Fruit fly (Drosophila melanogaster) whole organism: ENCODE measurements around the gene CG7650.

Source experiments
- CG8478 ChIP-seq: fragments of >200 bp; optimal IDR thresholded peaks from 2 replicates; lab custom pipeline; 2018; ENCODE audit warnings: inconsistent platforms
- Dll ChIP-seq: fragments of >200 bp; optimal IDR thresholded peaks from 2 replicates; lab custom pipeline; 2017
- EcR ChIP-seq, 2 experiments: fragments of >200 bp; optimal IDR thresholded peaks; 2 replicates each; lab custom pipeline; 2017; ENCODE audit warnings: missing biosample characterization in 2 of 2, missing genetic modification characterization in 2 of 2, missing genetic modification reagents in 2 of 2
- pan ChIP-seq: fragments of >200 bp; optimal IDR thresholded peaks from 2 replicates; lab custom pipeline; 2017
- psq ChIP-seq: fragments of >200 bp; optimal IDR thresholded peaks from 2 replicates; lab custom pipeline; 2017
- usp ChIP-seq: fragments of >200 bp; optimal IDR thresholded peaks from 2 replicates; lab custom pipeline; 2017; ENCODE audit warnings: missing biosample characterization, missing genetic modification characterization, mixed read lengths

The CG7650 gene

dm6 chr3L:15566484-15566955 is 43.7 kb downstream of the CG7650 start:
- no peak for TF ChIP-seq usp (GFP tag; lab: Kevin White, UChicago)
- no peak for TF ChIP-seq CG8478 (lab: Kevin White, UChicago)
- TF ChIP-seq Dll: no peak
- no peak for TF ChIP-seq EcR (GFP tag; optimal IDR thresholded peaks at IDR 0.05; lab: Kevin White, UChicago)
- TF ChIP-seq psq (lab: Kevin White, UChicago): no peak
- TF ChIP-seq pan (lab: Kevin White, UChicago): no peak

DNA sequence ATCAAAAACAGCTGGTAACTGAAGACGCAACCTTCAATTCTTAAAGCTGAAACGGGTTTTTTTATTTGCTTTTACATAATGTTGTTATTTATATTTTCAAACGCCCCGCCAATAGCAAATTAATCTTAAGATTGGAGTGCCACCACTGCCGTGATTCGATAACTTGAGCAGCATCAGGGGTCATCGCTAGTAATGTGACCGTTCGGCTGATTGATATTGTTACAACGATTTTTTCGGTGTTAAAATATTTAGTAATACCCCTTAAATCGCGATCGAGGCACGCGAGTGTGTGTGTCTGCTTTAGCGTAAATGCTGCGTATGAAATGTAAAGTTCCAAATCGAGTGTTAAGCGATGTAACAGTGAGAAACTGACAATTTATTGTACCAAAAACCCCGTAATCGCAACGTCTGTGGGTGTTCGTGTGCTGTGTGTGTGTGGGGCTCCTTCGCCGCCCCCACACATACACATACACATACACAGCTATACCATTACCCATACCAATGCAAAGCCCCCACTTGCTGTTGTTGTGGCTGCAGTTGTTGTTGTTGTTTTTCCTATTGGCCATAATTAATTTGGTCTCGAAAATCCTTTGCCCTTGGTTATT is 44.3 kb downstream of the CG7650 start, which contains the start of gene dop:
TSS of gene dop (plus strand) at position 185 of the 605 bp plus-strand sequence.
- TF ChIP-seq Dll (no peak), CG8478 (lab: Kevin White, UChicago) (peak; percentile 38), usp (GFP tag; lab: Kevin White, UChicago) (no peak), psq (lab: Kevin White, UChicago) (no peak)

DNA sequence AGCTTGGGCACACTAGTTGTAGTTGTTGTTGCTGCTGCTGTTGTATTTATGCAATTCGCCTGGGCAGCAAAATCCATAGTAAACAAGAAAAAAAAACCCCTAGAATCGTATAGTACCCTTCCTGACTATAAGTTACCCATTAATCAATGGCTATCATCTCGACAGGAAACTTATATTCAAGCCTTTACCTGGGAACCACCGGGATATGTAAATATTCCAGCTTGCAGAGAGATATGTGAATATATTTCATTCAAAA is 46.4 kb downstream of the CG7650 start:
- no peak for TF ChIP-seq CG8478 (lab: Kevin White, UChicago)

DNA sequence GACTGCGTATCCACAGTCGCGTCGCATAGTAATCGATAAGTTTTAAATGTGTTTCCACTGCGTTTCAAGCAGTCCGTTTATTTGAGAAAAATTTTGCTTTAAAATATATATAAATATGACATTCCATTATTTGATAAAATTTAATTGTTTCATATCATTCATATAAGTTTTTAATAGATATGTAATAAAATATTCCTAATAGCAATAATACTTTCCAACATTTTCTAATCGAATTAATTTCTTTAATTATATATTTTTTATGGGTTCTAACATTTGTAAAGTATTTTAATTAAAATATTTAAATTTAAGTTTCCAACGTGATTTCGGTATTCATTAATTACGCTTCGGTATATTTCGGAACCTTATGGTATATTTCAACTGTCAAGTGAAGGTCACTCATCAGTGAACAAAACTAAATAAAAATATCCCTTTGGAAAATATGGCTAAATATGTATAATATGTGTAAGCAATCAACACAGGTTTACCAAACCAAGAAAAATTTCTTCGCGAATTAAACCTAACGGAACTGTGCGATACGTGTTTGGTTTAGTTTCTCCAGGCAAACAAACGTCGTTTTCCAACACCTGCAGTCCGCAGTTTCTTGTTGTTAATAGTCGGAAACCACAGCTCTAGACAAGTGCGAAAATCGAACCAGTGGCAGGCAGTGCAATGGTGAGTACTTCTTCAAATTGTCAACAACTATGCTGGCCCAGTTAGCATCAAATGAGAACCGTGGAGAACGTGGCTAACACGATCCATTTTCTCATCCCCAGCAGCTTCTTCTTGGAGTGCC is 46.9 kb downstream of the CG7650 start, which contains the start of the genes CG7739 and SCCRO:
TSS of gene CG7739 (minus strand) at position 8 of the 793 bp plus-strand sequence.
TSS of gene SCCRO (plus strand) at position 370 of the 793 bp plus-strand sequence.
- TF ChIP-seq CG8478 (lab: Kevin White, UChicago) (no peak), pan (lab: Kevin White, UChicago) (no peak), usp (GFP tag; lab: Kevin White, UChicago) (no peak), psq (lab: Kevin White, UChicago) (no peak), Dll (no peak), EcR (GFP tag; optimal IDR thresholded peaks at IDR 0.05; lab: Kevin White, UChicago) (no peak)

DNA sequence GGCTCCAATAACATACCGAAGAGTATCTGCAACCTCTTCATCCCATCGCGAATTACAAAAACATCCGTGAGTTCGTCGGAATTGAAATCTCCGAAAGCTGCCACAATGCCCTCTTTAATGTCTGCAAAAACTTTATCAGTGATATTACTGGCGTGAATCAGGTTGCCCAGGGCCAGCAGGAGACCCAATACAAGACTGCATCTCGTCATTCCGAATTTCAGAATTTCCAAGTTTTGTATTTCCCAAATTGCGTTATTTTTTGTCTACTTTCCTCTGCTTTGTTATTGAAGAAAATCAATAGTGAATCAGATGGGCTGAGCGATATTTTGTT is 47.5 kb downstream of the CG7650 start:
- TF ChIP-seq CG8478 (lab: Kevin White, UChicago) (no peak), usp (GFP tag; lab: Kevin White, UChicago) (no peak), pan (lab: Kevin White, UChicago) (no peak), EcR (GFP tag; optimal IDR thresholded peaks at IDR 0.05; lab: Kevin White, UChicago) (no peak), psq (lab: Kevin White, UChicago) (no peak)
